Fruit fly (Drosophila melanogaster): ENCODE data around the gene hid.

hid gene

DNA sequence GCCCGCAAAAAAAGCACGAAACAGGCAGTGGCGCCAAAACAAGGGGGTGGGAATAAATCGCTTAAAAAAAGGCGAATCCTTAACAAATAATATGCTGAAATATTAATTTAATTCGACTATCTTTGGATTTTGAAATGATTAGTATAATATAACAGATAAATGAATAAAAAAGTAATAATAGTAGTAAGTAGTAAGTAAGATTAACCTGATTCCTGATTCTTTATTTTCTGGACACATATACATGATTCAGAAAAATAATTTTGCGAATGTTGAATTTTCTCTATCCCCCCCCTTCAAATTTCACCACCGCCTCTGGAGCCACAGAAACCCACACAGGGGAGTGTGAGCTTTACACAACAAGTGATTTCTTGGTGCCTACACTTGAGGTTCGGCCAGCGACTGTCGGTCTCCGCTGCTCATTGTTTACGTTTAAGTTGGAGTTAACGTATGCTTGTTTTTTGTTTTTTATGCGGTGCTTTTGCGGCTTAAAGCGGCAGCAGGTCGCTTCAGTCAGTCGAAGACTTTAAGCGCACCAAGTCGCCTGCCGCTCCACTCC lies 36.9 kb downstream of the hid start, which contains the start of gene CG7330 (continued):
- TF ChIP-seq Opbp (GFP tag; IDR thresholded peaks at IDR 0.05; ENCODE audit: partially characterized antibody) (no peak), CG4404 (GFP tag; IDR thresholded peaks at IDR 0.05) (peak; percentile 74), tx (GFP tag; optimal IDR thresholded peaks at IDR 0.05) (no peak), pnt (GFP tag; optimal IDR thresholded peaks at IDR 0.05) (peak; percentile 19), insv (GFP tag; optimal IDR thresholded peaks at IDR 0.05) (peak in 1 of 2 experiments; percentile 55), CG13123 (GFP tag; optimal IDR thresholded peaks at IDR 0.05) (peak; percentile 72), CG13287 (GFP tag; IDR thresholded peaks at IDR 0.05; ENCODE audit: partially characterized antibody) (no peak), CTCF (GFP tag; optimal IDR thresholded peaks at IDR 0.05) (peak; percentile 57), Chrac-16 (GFP tag; optimal IDR thresholded peaks at IDR 0.05) (peak; percentile 88), schlank (tag; optimal IDR thresholded peaks at IDR 0.05) (peak; percentile 60), HLH54F (GFP tag; optimal IDR thresholded peaks at IDR 0.05) (peak; percentile 31), CG9817 (tag; optimal IDR thresholded peaks at IDR 0.05) (peak; percentile 90), CG3838 (GFP tag; optimal IDR thresholded peaks at IDR 0.05) (no peak), dimm (GFP tag; IDR thresholded peaks at IDR 0.05) (peak; percentile 58; the same call in 1 of the 2 replicates), CG17802 (tag; optimal IDR thresholded peaks at IDR 0.05) (peak; percentile 19), D19A (tag; optimal IDR thresholded peaks at IDR 0.05) (peak; percentile 89), CG7372 (GFP tag; IDR thresholded peaks at IDR 0.05) (peak; percentile 85; the same call in 1 of the 2 replicates), Atf-2 (GFP tag; optimal IDR thresholded peaks at IDR 0.05) (no peak), CG18619 (GFP tag; optimal IDR thresholded peaks at IDR 0.05) (peak; percentile 91), slp2 (GFP tag; optimal IDR thresholded peaks at IDR 0.05) (peak; percentile 14), Dfd (GFP tag; optimal IDR thresholded peaks at IDR 0.05) (peak in 1 of 2 experiments; percentile 88), CG32532 (GFP tag; IDR thresholded peaks at IDR 0.05) (peak; percentile 80), zen2 (GFP tag; IDR thresholded peaks at IDR 0.05; ENCODE audit: partially characterized antibody) (no peak), H2.0 (GFP tag; IDR thresholded peaks at IDR 0.05) (peak; percentile 78), CG11504 (tag; optimal IDR thresholded peaks at IDR 0.05) (peak; percentile 97), CG34224 (GFP tag; IDR thresholded peaks at IDR 0.05; ENCODE audit: partially characterized antibody) (no peak), maf-S (GFP tag; optimal IDR thresholded peaks at IDR 0.05) (no peak), vvl (GFP tag; IDR thresholded peaks at IDR 0.05) (peak; percentile 83), ken (GFP tag; IDR thresholded peaks at IDR 0.05) (peak; percentile 66), dm (GFP tag; optimal IDR thresholded peaks at IDR 0.05) (no peak), CG4854 (GFP tag; optimal IDR thresholded peaks at IDR 0.05) (peak; percentile 63), D19B (GFP tag; optimal IDR thresholded peaks at IDR 0.05) (peak; percentile 76), Meics (GFP tag; optimal IDR thresholded peaks at IDR 0.05) (peak; percentile 93), slbo (GFP tag; IDR thresholded peaks at IDR 0.05) (peak; percentile 86), usp (GFP tag; optimal IDR thresholded peaks at IDR 0.05) (no peak), CG1529 (GFP tag; optimal IDR thresholded peaks at IDR 0.05) (peak; percentile 89), Myb (GFP tag; optimal IDR thresholded peaks at IDR 0.05) (no peak), jumu (GFP tag; optimal IDR thresholded peaks at IDR 0.05) (no peak), Ets65A (GFP tag) (peak; percentile 89), ro (GFP tag; IDR thresholded peaks at IDR 0.05) (peak; percentile 66; the same call in 1 of the 2 replicates), Drgx (GFP tag; IDR thresholded peaks at IDR 0.05) (peak; percentile 95), Deaf1 (tag; optimal IDR thresholded peaks at IDR 0.05) (peak; percentile 75), trh (GFP tag; optimal IDR thresholded peaks at IDR 0.05) (peak; percentile 69), CG4328 (GFP tag; optimal IDR thresholded peaks at IDR 0.05) (peak; percentile 86), repo (GFP tag; optimal IDR thresholded peaks at IDR 0.05) (no peak), NK7.1 (GFP tag; optimal IDR thresholded peaks at IDR 0.05) (no peak), CG9437 (GFP tag; optimal IDR thresholded peaks at IDR 0.05) (peak; percentile 91), Max (GFP tag; optimal IDR thresholded peaks at IDR 0.05) (peak; percentile 77), CG3995 (GFP tag; optimal IDR thresholded peaks at IDR 0.05) (peak; percentile 71), Gsc (GFP tag; IDR thresholded peaks at IDR 0.05) (no peak; the same call in 1 of the 2 replicates), hb (GFP tag; IDR thresholded peaks at IDR 0.05; ENCODE audit: partially characterized antibody) (no peak), Ravus (GFP tag; IDR thresholded peaks at IDR 0.05) (peak; percentile 54)

Measured in whole organism, embryonic.